Worm (Caenorhabditis elegans) whole organism, young adult: ENCODE data around the gene Y97E10AR.3.

Experiments used
- F33H1.4 ChIP-seq: fragments of 200-800 bp; sonication (Bioruptor generic); IDR thresholded peaks from 2 replicates; pipeline ENCODE4 v1.3.6; 2022; ENCODE audit warnings: missing genetic modification reagents, missing genetic modification characterization, missing compliant biosample characterization
- attf-6 ChIP-seq: fragments of 200-800 bp; sonication (Bioruptor generic); IDR thresholded peaks from 2 replicates; pipeline ENCODE4 v1.3.6; 2022; ENCODE audit warnings: missing genetic modification reagents, missing genetic modification characterization, missing compliant biosample characterization
- cebp-1 ChIP-seq, 2 experiments: fragments of 200-800 bp in 1 of 2; sonication (Bioruptor generic) in 1 of 2; sonication (generic microtip) in 1 of 2; IDR thresholded peaks in 1 of 2; optimal IDR thresholded peaks in 1 of 2; 2 replicates each; pipeline versions ENCODE4 v1.3.6 to Lab custom; 2017 to 2022; ENCODE audit warnings: missing compliant biosample characterization in 2 of 2, missing genetic modification characterization in 2 of 2, mild to moderate bottlenecking in 1 of 2, missing genetic modification reagents in 1 of 2, moderate library complexity in 1 of 2
- dpff-1 ChIP-seq: sonication (generic microtip); optimal IDR thresholded peaks from 2 replicates; lab custom pipeline; 2017; ENCODE audit warnings: mild to moderate bottlenecking, missing genetic modification characterization, missing compliant biosample characterization
- dpl-1 ChIP-seq: fragments of 150-350 bp; optimal IDR thresholded peaks from 2 replicates; lab custom pipeline; 2014; ENCODE audit warnings: missing biosample characterization, missing genetic modification reagents, missing genetic modification characterization
- efl-1 ChIP-seq: fragments of 150-350 bp; optimal IDR thresholded peaks from 2 replicates; lab custom pipeline; 2014; ENCODE audit warnings: missing biosample characterization, missing genetic modification reagents, missing genetic modification characterization
- madf-10 ChIP-seq: sonication (generic microtip); optimal IDR thresholded peaks from 2 replicates; lab custom pipeline; 2016; ENCODE audit warnings: mild to moderate bottlenecking, missing genetic modification characterization, missing compliant biosample characterization
- pha-4 ChIP-seq: fragments of 150-350 bp; sonication (generic microtip); optimal IDR thresholded peaks from 2 replicates; lab custom pipeline; 2014; ENCODE audit warnings: missing biosample characterization, missing genetic modification reagents, missing genetic modification characterization
- snpc-1.3 ChIP-seq: sonication (generic microtip); optimal IDR thresholded peaks from 2 replicates; lab custom pipeline; 2017; ENCODE audit warnings: missing genetic modification characterization, mild to moderate bottlenecking, missing compliant biosample characterization, antibody characterized with exemption, moderate library complexity, missing genotype, missing genetic modification reagents; ENCODE audit not compliant: insufficient read depth
- sptf-2 ChIP-seq: fragments of 200-800 bp; sonication (Bioruptor generic); optimal IDR thresholded peaks from 2 replicates; lab custom pipeline; 2018; ENCODE audit warnings: mild to moderate bottlenecking, missing genetic modification characterization, missing compliant biosample characterization

DNA sequence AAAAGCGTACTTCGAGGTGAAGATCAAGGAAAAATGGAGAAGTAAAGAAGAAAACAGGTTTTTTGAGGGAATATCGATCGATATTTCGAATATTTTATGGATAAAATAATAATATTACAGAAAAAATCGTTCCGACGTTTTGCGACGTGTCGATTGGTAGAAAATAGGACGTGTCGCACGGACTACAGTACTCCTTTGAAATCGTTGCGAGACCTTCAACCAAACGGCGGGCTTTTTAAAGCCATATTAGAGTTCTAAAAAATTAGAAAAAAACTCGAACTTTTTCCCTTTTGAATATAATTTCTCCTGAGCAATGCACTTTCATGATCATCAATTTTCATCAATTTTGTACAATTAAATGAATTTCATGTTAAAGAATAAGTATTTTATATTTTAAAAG lies 2.8 kb upstream of the Y97E10AR.3 start, which contains the start of gene Y97E10AR.4:
- TF ChIP-seq attf-6 (GFP tag; lab: Robert Waterston, UW) (no peak), madf-10 (no peak), dpl-1 (GFP tag; lab: Kevin White, UChicago) (no peak), F33H1.4 (GFP tag; lab: Robert Waterston, UW) (peak; percentile 57), pha-4 (tag; lab: Kevin White, UChicago) (no peak), dpff-1 (tag; lab: Kevin White, UChicago) (no peak), sptf-2 (GFP tag; lab: Kevin White, UChicago) (no peak), cebp-1 (GFP tag; IDR thresholded peaks at IDR 0.05; lab: Robert Waterston, UW) (no peak), cebp-1 (tag; optimal IDR thresholded peaks at IDR 0.05; lab: Kevin White, UChicago) (no peak), efl-1 (no peak), snpc-1.3 (tag; lab: Kevin White, UChicago) (peak; percentile 8)
